Worm (Caenorhabditis elegans): ENCODE results near the gene cyp-33E3.

- TF ChIP-seq mec-3 (tag; optimal IDR thresholded peaks at IDR 0.05; ENCODE audit: borderline replicate concordance) (no peak), nfya-1 (tag; optimal IDR thresholded peaks at IDR 0.05) (no peak), pqm-1 (tag; optimal IDR thresholded peaks at IDR 0.05) (no peak), dve-1 (tag; optimal IDR thresholded peaks at IDR 0.05) (no peak), Y22D7AL.16 (tag; optimal IDR thresholded peaks at IDR 0.05) (no peak)
These were observed 11.5 kb downstream of the cyp-33E3 start for ce11 chrIV:8626294-8626693.

Data from whole organism, late embryonic.